Worm (Caenorhabditis elegans) whole organism, L4 larva: Measurements from ENCODE around the gene idpp-3.
A peak's percentile ranks its signal among the peaks of the same experiment; 100 is the strongest.

Source experiments
- R02D3.7 ChIP-seq: fragments of 150-350 bp; sonication (generic microtip); optimal IDR thresholded peaks from 3 replicates; lab custom pipeline; 2014; ENCODE audit warnings: missing biosample characterization, missing genetic modification characterization
- T20F7.1 ChIP-seq: fragments of 200-800 bp; sonication (Bioruptor generic); optimal IDR thresholded peaks from 2 replicates; lab custom pipeline; 2018; ENCODE audit warnings: mild to moderate bottlenecking, missing genetic modification characterization, missing compliant biosample characterization
- Y105C5A.15 ChIP-seq: fragments of 200-800 bp; sonication (Bioruptor generic); IDR thresholded peaks from 2 replicates; pipeline ENCODE4 v1.3.6; 2022; ENCODE audit warnings: missing genetic modification characterization, missing compliant biosample characterization
- Y48G9A.11 ChIP-seq: fragments of 200-800 bp; sonication (Bioruptor generic); IDR thresholded peaks from 2 replicates; pipeline ENCODE4 v1.3.6; 2022; ENCODE audit warnings: missing genetic modification reagents, missing genetic modification characterization, missing compliant biosample characterization
- ZK546.5 ChIP-seq, 2 experiments: sonication (generic microtip); optimal IDR thresholded peaks; 2 replicates each; lab custom pipeline; 2017; ENCODE audit warnings: missing biosample characterization in 2 of 2, missing genetic modification characterization in 2 of 2
- aha-1 ChIP-seq: fragments of 150-350 bp; peaks from one replicate; lab custom pipeline; 2014; ENCODE audit warnings: missing biosample characterization, missing genetic modification characterization
- ceh-20 ChIP-seq: fragments of 200-800 bp; sonication (Bioruptor generic); IDR thresholded peaks from 2 replicates; pipeline ENCODE4 v1.3.6; 2022; ENCODE audit warnings: missing genetic modification reagents, missing genetic modification characterization, missing compliant biosample characterization
- ceh-82 ChIP-seq: sonication (generic microtip); optimal IDR thresholded peaks from 2 replicates; lab custom pipeline; 2017; ENCODE audit warnings: missing biosample characterization, missing genetic modification characterization
- ces-1 ChIP-seq: fragments of 150-350 bp; sonication (generic microtip); optimal IDR thresholded peaks from 4 replicates; lab custom pipeline; 2014; ENCODE audit warnings: missing biosample characterization, missing genetic modification reagents, missing genetic modification characterization
- ctbp-1 ChIP-seq: fragments of 200-800 bp; sonication (Bioruptor generic); IDR thresholded peaks from 2 replicates; pipeline ENCODE4 v1.3.6; 2022; ENCODE audit warnings: missing genetic modification reagents, missing genetic modification characterization, missing compliant biosample characterization
- daf-16 ChIP-seq, 3 experiments: sonication (generic microtip); optimal IDR thresholded peaks; 2 replicates each; lab custom pipeline; 2016 to 2017; ENCODE audit warnings: missing genetic modification characterization in 3 of 3, missing genetic modification reagents in 3 of 3, mild to moderate bottlenecking in 2 of 3, missing compliant biosample characterization in 2 of 3, missing biosample characterization in 1 of 3, moderate library complexity in 1 of 3
- dmd-8 ChIP-seq: fragments of 200-800 bp; sonication (Bioruptor generic); IDR thresholded peaks from 2 replicates; pipeline ENCODE4 v1.3.6; 2022; ENCODE audit warnings: missing genetic modification characterization, missing compliant biosample characterization
- fkh-10 ChIP-seq: fragments of 150-350 bp; optimal IDR thresholded peaks from 2 replicates; lab custom pipeline; 2014; ENCODE audit warnings: missing biosample characterization, missing genetic modification reagents, missing genetic modification characterization
- hlh-11 ChIP-seq: fragments of 200-800 bp; sonication (Bioruptor generic); optimal IDR thresholded peaks from 2 replicates; lab custom pipeline; 2018; ENCODE audit warnings: mild to moderate bottlenecking, missing genetic modification characterization, missing compliant biosample characterization
- lir-3 ChIP-seq: sonication (generic microtip); optimal IDR thresholded peaks from 2 replicates; lab custom pipeline; 2016; ENCODE audit warnings: mild to moderate bottlenecking, missing genetic modification characterization, missing compliant biosample characterization
- madf-9 ChIP-seq: fragments of 200-800 bp; sonication (Bioruptor generic); conservative IDR thresholded peaks from 2 replicates; pipeline ENCODE4 v1.3.6; 2022; ENCODE audit warnings: missing genetic modification reagents, missing genetic modification characterization, missing compliant biosample characterization
- mes-2 ChIP-seq: sonication (generic microtip); optimal IDR thresholded peaks from 2 replicates; lab custom pipeline; 2016; ENCODE audit warnings: missing genotype, mild to moderate bottlenecking, missing genetic modification characterization, missing compliant biosample characterization; ENCODE audit not compliant: poor library complexity, severe bottlenecking
- mxl-2 ChIP-seq: fragments of 200-800 bp; sonication (Bioruptor generic); conservative IDR thresholded peaks from 2 replicates; pipeline ENCODE4 v1.3.6; 2022; ENCODE audit warnings: missing genetic modification reagents, missing genetic modification characterization, missing compliant biosample characterization
- nhr-102 ChIP-seq: sonication (generic microtip); optimal IDR thresholded peaks from 2 replicates; lab custom pipeline; 2016; ENCODE audit warnings: mild to moderate bottlenecking, missing genetic modification characterization, moderate library complexity, missing compliant biosample characterization
- nhr-111 ChIP-seq: fragments of 200-800 bp; sonication (Bioruptor generic); optimal IDR thresholded peaks from 2 replicates; lab custom pipeline; 2018; ENCODE audit warnings: mild to moderate bottlenecking, missing genetic modification characterization, missing compliant biosample characterization
- nhr-48 ChIP-seq: sonication (generic microtip); optimal IDR thresholded peaks from 2 replicates; lab custom pipeline; 2016; ENCODE audit warnings: mild to moderate bottlenecking, missing genetic modification characterization, missing compliant biosample characterization
- nhr-6 ChIP-seq: fragments of 150-350 bp; optimal IDR thresholded peaks from 2 replicates; lab custom pipeline; 2014; ENCODE audit warnings: missing biosample characterization, missing genetic modification characterization
- nhr-76 ChIP-seq: fragments of 150-350 bp; optimal IDR thresholded peaks from 2 replicates; lab custom pipeline; 2014; ENCODE audit warnings: missing biosample characterization, missing genetic modification characterization
- nhr-77 ChIP-seq: fragments of 150-350 bp; optimal IDR thresholded peaks from 2 replicates; lab custom pipeline; 2014; ENCODE audit warnings: missing biosample characterization, missing genetic modification characterization
- saeg-2 ChIP-seq: fragments of 200-800 bp; sonication (Bioruptor generic); IDR thresholded peaks from 2 replicates; pipeline ENCODE4 v1.3.6; 2022; ENCODE audit warnings: missing genetic modification reagents, missing genetic modification characterization, missing compliant biosample characterization
- skn-1 ChIP-seq: fragments of 150-350 bp; optimal IDR thresholded peaks from 2 replicates; lab custom pipeline; 2014; ENCODE audit warnings: missing biosample characterization, missing genetic modification characterization
- snpc-1.2 ChIP-seq: fragments of 200-800 bp; sonication (Bioruptor generic); IDR thresholded peaks from 2 replicates; pipeline ENCODE4 v1.3.6; 2022; ENCODE audit warnings: missing genetic modification reagents, missing genetic modification characterization, missing compliant biosample characterization
- spr-1 ChIP-seq: sonication (generic microtip); optimal IDR thresholded peaks from 2 replicates; lab custom pipeline; 2016; ENCODE audit warnings: mild to moderate bottlenecking, missing genetic modification characterization, missing compliant biosample characterization
- unc-62 ChIP-seq, 3 experiments: fragments of 150-350 bp in 1 of 3; sonication (generic microtip); optimal IDR thresholded peaks in 2 of 3; peaks in 1 of 3; 1 replicate in 1 of 3; 2 replicates in 2 of 3; lab custom pipeline; 2014 to 2017; ENCODE audit warnings: missing biosample characterization in 3 of 3, missing genetic modification characterization in 3 of 3, missing genetic modification reagents in 3 of 3, missing genotype in 1 of 3
- zfp-2 ChIP-seq: sonication (generic microtip); optimal IDR thresholded peaks from 2 replicates; lab custom pipeline; 2016; ENCODE audit warnings: mild to moderate bottlenecking, missing genetic modification characterization, missing compliant biosample characterization
- zfp-3 ChIP-seq: fragments of 200-800 bp; sonication (Bioruptor generic); conservative IDR thresholded peaks from 2 replicates; pipeline ENCODE4 v1.3.6; 2022; ENCODE audit warnings: missing genetic modification reagents, missing genetic modification characterization, missing compliant biosample characterization

idpp-3 gene

ce11 chrX:14929512-14929911, 31.9 kb downstream of the idpp-3 start:
- TF ChIP-seq dmd-8 (GFP tag; lab: Robert Waterston, UW) (no peak), nhr-48 (tag; lab: Kevin White, UChicago) (no peak), unc-62 (GFP tag; optimal IDR thresholded peaks at IDR 0.05 in 1 of 2; lab: Kevin White, UChicago) (peak in 1 of 2 experiments; percentile 92), unc-62 (tag; optimal IDR thresholded peaks at IDR 0.05; lab: Kevin White, UChicago) (no peak)

- TF ChIP-seq ceh-82, result no peak
- TF ChIP-seq mxl-2 (GFP tag; lab: Robert Waterston, UW), result no peak
- TF ChIP-seq saeg-2, result no peak
- TF ChIP-seq, all 104 proteins: peak for 0
These were observed 32.5 kb downstream of the idpp-3 start, which contains the start of gene ntr-2 for ce11 chrX:14928854-14929253. Gene ntr-2, minus strand, starts transcription at chrX:14928954.

- no peak for TF ChIP-seq snpc-1.2 (GFP tag; lab: Robert Waterston, UW)
- no peak for TF ChIP-seq nhr-6 (tag; lab: Kevin White, UChicago)
- no peak for TF ChIP-seq zfp-2 (tag; lab: Kevin White, UChicago)
- TF ChIP-seq aha-1, result peak; percentile 90
- TF ChIP-seq nhr-111 (GFP tag; lab: Kevin White, UChicago), result no peak
- TF ChIP-seq, all 104 proteins: peak for 1
These were observed 38.6 kb downstream of the idpp-3 start for ce11 chrX:14922758-14923157.

ce11 chrX:14920880-14921279, 40.5 kb downstream of the idpp-3 start:
- TF ChIP-seq nhr-77 (no peak), ces-1 (no peak), lir-3 (tag; lab: Kevin White, UChicago) (no peak), unc-62 (GFP tag; optimal IDR thresholded peaks at IDR 0.05 in 1 of 2; lab: Kevin White, UChicago) (peak in 1 of 2 experiments; percentile 90), unc-62 (tag; optimal IDR thresholded peaks at IDR 0.05; lab: Kevin White, UChicago) (no peak), nhr-76 (tag; lab: Kevin White, UChicago) (no peak), daf-16 (GFP tag; optimal IDR thresholded peaks at IDR 0.05; lab: Kevin White, UChicago) (no peak), daf-16 (tag; optimal IDR thresholded peaks at IDR 0.05; lab: Kevin White, UChicago) (no peak), ceh-20 (GFP tag; lab: Robert Waterston, UW) (no peak), skn-1 (no peak), R02D3.7 (tag; lab: Kevin White, UChicago) (no peak), fkh-10 (GFP tag; lab: Kevin White, UChicago) (peak; percentile 53), mes-2 (tag; lab: Kevin White, UChicago) (no peak)

- peak; percentile 4 for TF ChIP-seq aha-1
- TF ChIP-seq zfp-3 (GFP tag; lab: Robert Waterston, UW), result no peak
These were observed 42.8 kb downstream of the idpp-3 start, which contains the start of gene npr-40 for ce11 chrX:14918538-14918937. Gene npr-40, plus strand, starts transcription at chrX:14918838.

ce11 chrX:14916767-14917166, 44.6 kb downstream of the idpp-3 start:
- TF ChIP-seq fkh-10 (GFP tag; lab: Kevin White, UChicago) (peak; percentile 46), ZK546.5 (tag; optimal IDR thresholded peaks at IDR 0.05; lab: Kevin White, UChicago) (no peak)

- TF ChIP-seq nhr-48 (tag; lab: Kevin White, UChicago) (no peak), Y48G9A.11 (GFP tag; lab: Robert Waterston, UW) (no peak), ceh-82 (no peak), Y105C5A.15 (GFP tag; lab: Robert Waterston, UW) (no peak), nhr-102 (no peak), fkh-10 (GFP tag; lab: Kevin White, UChicago) (peak; percentile 33), unc-62 (GFP tag; optimal IDR thresholded peaks at IDR 0.05 in 1 of 2; lab: Kevin White, UChicago) (peak in 1 of 2 experiments; percentile 67), unc-62 (tag; optimal IDR thresholded peaks at IDR 0.05; lab: Kevin White, UChicago) (no peak), T20F7.1 (no peak), spr-1 (tag; lab: Kevin White, UChicago) (no peak), ctbp-1 (GFP tag; lab: Robert Waterston, UW) (no peak), madf-9 (GFP tag; lab: Robert Waterston, UW) (no peak), hlh-11 (tag; lab: Kevin White, UChicago) (no peak)
These were observed 50.7 kb downstream of the idpp-3 start for ce11 chrX:14910689-14911088.
